Fruit fly (Drosophila melanogaster): ENCODE results near the gene bnl.

The bnl gene

DNA sequence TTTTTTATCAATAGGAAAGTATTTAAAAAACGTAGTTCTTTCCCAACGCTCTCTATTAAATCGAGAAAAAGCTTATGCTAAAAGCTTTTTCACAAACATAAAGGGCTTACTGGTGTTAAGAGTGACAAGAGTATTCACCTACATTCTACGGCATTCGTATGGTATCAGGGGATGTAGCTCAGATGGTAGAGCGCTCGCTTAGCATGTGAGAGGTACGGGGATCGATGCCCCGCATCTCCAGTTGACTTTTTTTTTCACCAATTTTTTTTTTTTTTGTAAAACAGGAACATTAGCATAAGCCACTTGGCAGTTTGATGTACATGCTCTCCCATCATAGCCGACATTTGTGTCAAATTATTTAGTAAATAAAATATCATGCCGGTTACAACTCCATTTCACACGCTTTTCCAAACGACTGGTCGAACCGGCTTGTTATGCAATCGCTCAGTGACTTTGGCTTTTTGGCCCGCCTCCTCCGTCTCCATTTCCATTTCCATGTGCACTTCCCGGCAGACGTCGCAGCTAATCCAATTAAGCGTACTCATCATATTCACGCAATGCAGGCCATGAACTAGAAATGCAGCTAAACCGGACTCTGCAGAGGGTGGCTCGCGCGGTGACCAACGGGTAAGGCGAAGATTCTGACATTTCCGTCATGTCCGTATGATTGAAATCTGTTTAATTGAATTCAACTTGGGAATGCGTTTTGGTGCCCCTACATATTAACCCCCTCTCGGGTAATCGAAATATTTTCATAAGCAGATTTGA, 45.6 kb downstream of the bnl start:
- TF ChIP-seq OdsH (GFP tag; optimal IDR thresholded peaks at IDR 0.05) (no peak), sage (GFP tag; optimal IDR thresholded peaks at IDR 0.05) (no peak), Hnf4 (GFP tag; optimal IDR thresholded peaks at IDR 0.05) (no peak), CG32264 (GFP tag; optimal IDR thresholded peaks at IDR 0.05) (no peak), Hr78 (GFP tag; optimal IDR thresholded peaks at IDR 0.05) (no peak), dl (GFP tag; optimal IDR thresholded peaks at IDR 0.05; ENCODE audit: insufficient read depth in 1 of 2, partially characterized antibody in 2 of 2) (no peak), Jra (GFP tag; optimal IDR thresholded peaks at IDR 0.05) (no peak), Abd-B (GFP tag; optimal IDR thresholded peaks at IDR 0.05) (no peak), tai (GFP tag; optimal IDR thresholded peaks at IDR 0.05) (no peak), ey (GFP tag; optimal IDR thresholded peaks at IDR 0.05) (no peak), brk (GFP tag; optimal IDR thresholded peaks at IDR 0.05) (no peak), rgr (GFP tag; optimal IDR thresholded peaks at IDR 0.05) (no peak), Vsx2 (GFP tag; optimal IDR thresholded peaks at IDR 0.05; ENCODE audit: partially characterized antibody) (no peak), HLH106 (tag; optimal IDR thresholded peaks at IDR 0.05) (no peak), GATAd (GFP tag; optimal IDR thresholded peaks at IDR 0.05) (no peak)

DNA sequence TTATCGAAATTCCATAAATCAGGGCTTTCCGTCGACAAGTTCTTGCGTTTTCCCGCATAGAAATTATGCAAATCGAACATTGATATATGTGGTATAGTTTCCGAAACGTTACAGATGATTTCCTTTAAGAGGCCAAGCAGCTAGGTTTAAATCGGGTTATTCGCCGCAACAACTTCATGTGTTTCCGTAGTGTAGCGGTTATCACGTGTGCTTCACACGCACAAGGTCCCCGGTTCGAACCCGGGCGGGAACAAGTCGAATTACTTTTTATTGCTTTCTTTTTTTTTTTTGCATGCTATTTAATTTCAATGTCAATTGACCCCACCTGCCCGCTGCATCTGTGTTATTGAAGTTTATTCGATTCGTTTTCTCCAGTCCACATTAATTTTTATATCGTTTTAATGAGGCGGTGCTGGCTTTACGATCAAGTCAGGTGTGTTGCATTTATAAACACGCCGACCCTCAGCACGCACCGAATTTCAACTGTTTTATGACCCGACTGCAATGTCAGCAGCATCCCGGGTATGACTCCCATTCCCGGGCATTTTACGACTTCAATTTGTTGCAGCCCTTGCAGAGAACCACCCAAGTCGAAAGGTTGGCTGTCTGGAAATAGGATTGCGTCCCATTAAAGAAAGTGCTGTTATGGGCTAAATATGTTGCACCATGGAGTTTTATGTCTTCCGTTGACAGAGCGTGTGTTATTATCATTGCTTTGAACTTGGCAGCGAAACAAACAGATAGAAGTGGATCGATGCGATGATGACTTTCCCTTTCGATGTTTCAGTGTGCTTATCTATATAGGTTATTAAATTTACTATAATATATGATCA, 46.5 kb downstream of the bnl start:
- no peak for TF ChIP-seq dmrt93B (GFP tag; optimal IDR thresholded peaks at IDR 0.05)
- no peak for TF ChIP-seq Rel (GFP tag; optimal IDR thresholded peaks at IDR 0.05)
- TF ChIP-seq Rel (tag; optimal IDR thresholded peaks at IDR 0.05) = peak; percentile 15
- TF ChIP-seq woc (GFP tag; optimal IDR thresholded peaks at IDR 0.05) = no peak
- TF ChIP-seq br (GFP tag; optimal IDR thresholded peaks at IDR 0.05) = no peak

DNA sequence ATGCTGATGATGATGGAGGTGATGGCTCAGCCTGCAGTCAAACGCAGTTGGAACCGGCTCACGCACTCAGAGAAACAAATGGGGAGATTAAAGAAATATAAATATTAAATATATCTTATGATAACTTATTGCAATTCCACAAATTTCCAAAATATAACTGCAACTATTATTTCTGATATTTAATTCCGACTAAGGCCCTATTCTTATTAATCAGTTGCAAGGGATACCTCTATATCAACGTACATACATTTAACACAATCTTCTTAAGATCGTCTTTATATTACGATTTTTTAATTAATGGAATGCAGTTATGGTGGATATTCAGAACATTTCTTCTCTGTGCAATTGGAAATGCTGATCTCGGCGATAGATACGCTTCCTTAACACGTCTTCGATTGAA, 47.8 kb downstream of the bnl start:
- TF ChIP-seq CrebA (GFP tag; optimal IDR thresholded peaks at IDR 0.05; ENCODE audit: borderline replicate concordance) (no peak), CG32264 (GFP tag; optimal IDR thresholded peaks at IDR 0.05) (no peak), Hr78 (GFP tag; optimal IDR thresholded peaks at IDR 0.05) (no peak), ey (GFP tag; optimal IDR thresholded peaks at IDR 0.05) (no peak), CG9705 (GFP tag; optimal IDR thresholded peaks at IDR 0.05) (no peak), usp (GFP tag; optimal IDR thresholded peaks at IDR 0.05) (no peak), h (GFP tag; optimal IDR thresholded peaks at IDR 0.05) (no peak), Rel (GFP tag; optimal IDR thresholded peaks at IDR 0.05) (no peak), Rel (tag; optimal IDR thresholded peaks at IDR 0.05) (no peak), Abd-B (GFP tag; optimal IDR thresholded peaks at IDR 0.05) (no peak), Hr83 (GFP tag; optimal IDR thresholded peaks at IDR 0.05; ENCODE audit: poor library complexity, severe bottlenecking) (no peak), woc (GFP tag; optimal IDR thresholded peaks at IDR 0.05) (no peak), lola (GFP tag; optimal IDR thresholded peaks at IDR 0.05) (no peak), N (GFP tag; optimal IDR thresholded peaks at IDR 0.05) (no peak), dsf (GFP tag; optimal IDR thresholded peaks at IDR 0.05; ENCODE audit: borderline replicate concordance) (no peak), HLH106 (tag; optimal IDR thresholded peaks at IDR 0.05) (no peak), sage (GFP tag; optimal IDR thresholded peaks at IDR 0.05) (no peak)

DNA sequence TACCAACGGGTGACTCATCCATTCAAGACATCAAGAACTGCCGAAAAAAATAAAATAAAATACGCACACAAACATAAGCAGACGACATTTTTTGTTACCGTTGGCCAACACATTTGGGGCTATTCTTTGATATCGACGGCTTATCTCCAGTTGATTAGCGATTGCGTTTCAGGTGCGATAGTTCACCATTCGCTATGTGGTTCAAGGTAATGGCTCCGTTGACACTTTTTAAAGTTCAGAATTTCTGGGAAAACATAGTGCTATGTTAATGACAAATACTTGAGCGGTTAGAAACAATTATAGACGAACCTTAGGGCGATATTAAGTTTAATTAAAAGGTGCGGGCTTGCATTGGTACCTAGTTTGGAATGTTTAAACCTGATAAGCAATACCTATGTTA, 51.2 kb downstream of the bnl start:
- no peak for TF ChIP-seq CG9705 (GFP tag; optimal IDR thresholded peaks at IDR 0.05)
- TF ChIP-seq Dfd (GFP tag; optimal IDR thresholded peaks at IDR 0.05) = no peak
- TF ChIP-seq br (GFP tag; optimal IDR thresholded peaks at IDR 0.05) = no peak
- no peak for TF ChIP-seq woc (GFP tag; optimal IDR thresholded peaks at IDR 0.05)
- TF ChIP-seq Hnf4 (GFP tag; optimal IDR thresholded peaks at IDR 0.05) = no peak
- TF ChIP-seq fru (GFP tag; optimal IDR thresholded peaks at IDR 0.05) = no peak
- TF ChIP-seq Vsx2 (GFP tag; optimal IDR thresholded peaks at IDR 0.05; ENCODE audit: partially characterized antibody) = no peak
- TF ChIP-seq Rel (GFP tag; optimal IDR thresholded peaks at IDR 0.05) = no peak
- no peak for TF ChIP-seq Rel (tag; optimal IDR thresholded peaks at IDR 0.05)
- no peak for TF ChIP-seq usp (GFP tag; optimal IDR thresholded peaks at IDR 0.05)
